Worm (Caenorhabditis elegans) whole organism, L1 larva: Measurements from ENCODE around the gene F13H10.5.

Source experiments
- C04F5.9 ChIP-seq: sonication (generic microtip); optimal IDR thresholded peaks from 2 replicates; lab custom pipeline; 2016; ENCODE audit warnings: missing genetic modification characterization, missing compliant biosample characterization
- C16A3.4 ChIP-seq: fragments of 150-350 bp; optimal IDR thresholded peaks from 2 replicates; lab custom pipeline; 2014; ENCODE audit warnings: missing biosample characterization, missing genetic modification characterization
- alr-1 ChIP-seq: fragments of 200-800 bp; sonication (Bioruptor generic); optimal IDR thresholded peaks from 2 replicates; lab custom pipeline; 2018; ENCODE audit warnings: borderline replicate concordance, mild to moderate bottlenecking, missing genetic modification characterization, missing compliant biosample characterization
- aly-2 ChIP-seq: fragments of 150-350 bp; optimal IDR thresholded peaks from 2 replicates; lab custom pipeline; 2014; ENCODE audit warnings: missing biosample characterization, missing genetic modification characterization
- blmp-1 ChIP-seq: fragments of 150-350 bp; optimal IDR thresholded peaks from 2 replicates; lab custom pipeline; 2014; ENCODE audit warnings: missing biosample characterization, missing genetic modification characterization
- ceh-82 ChIP-seq, 3 experiments: fragments of 150-350 bp in 1 of 3; sonication (generic microtip) in 2 of 3; optimal IDR thresholded peaks; 2 replicates each; lab custom pipeline; 2014 to 2017; ENCODE audit warnings: missing biosample characterization in 3 of 3, missing genetic modification characterization in 3 of 3
- ces-1 ChIP-seq: fragments of 150-350 bp; optimal IDR thresholded peaks from 2 replicates; lab custom pipeline; 2014; ENCODE audit warnings: missing biosample characterization, missing genetic modification reagents, missing genetic modification characterization
- dpl-1 ChIP-seq, 3 experiments: fragments of 150-350 bp in 2 of 3; sonication (generic microtip) in 1 of 3; optimal IDR thresholded peaks; 2 replicates each; lab custom pipeline; 2014 to 2017; ENCODE audit warnings: missing biosample characterization in 3 of 3, missing genetic modification characterization in 3 of 3, missing genetic modification reagents in 3 of 3
- dsc-1 ChIP-seq: sonication (generic microtip); optimal IDR thresholded peaks from 2 replicates; lab custom pipeline; 2016; ENCODE audit warnings: mild to moderate bottlenecking, missing genetic modification characterization, missing compliant biosample characterization
- efl-1 ChIP-seq, 4 experiments: fragments of 150-350 bp; optimal IDR thresholded peaks in 3 of 4; peaks in 1 of 4; 1 replicate in 1 of 4; 2 replicates in 3 of 4; lab custom pipeline; 2014; ENCODE audit warnings: missing biosample characterization in 2 of 4, missing genetic modification characterization in 2 of 4, missing genetic modification reagents in 2 of 4
- egl-13 ChIP-seq: sonication (generic microtip); optimal IDR thresholded peaks from 2 replicates; lab custom pipeline; 2016; ENCODE audit warnings: missing genotype, missing genetic modification reagents, missing genetic modification characterization, missing compliant biosample characterization
- elt-2 ChIP-seq: sonication (generic microtip); optimal IDR thresholded peaks from 2 replicates; lab custom pipeline; 2016; ENCODE audit warnings: missing genetic modification characterization, mild to moderate bottlenecking, inconsistent platforms, missing compliant biosample characterization, missing genetic modification reagents
- elt-3 ChIP-seq, 6 experiments: fragments of 150-350 bp in 1 of 6; sonication (generic microtip); optimal IDR thresholded peaks; 2 replicates each; lab custom pipeline; 2017 to 2018; ENCODE audit warnings: missing biosample characterization in 6 of 6, missing genetic modification characterization in 6 of 6, inconsistent platforms in 1 of 6
- hlh-4 ChIP-seq: sonication (generic microtip); optimal IDR thresholded peaks from 2 replicates; lab custom pipeline; 2016; ENCODE audit warnings: mild to moderate bottlenecking, missing genetic modification characterization, missing compliant biosample characterization
- hpl-2 ChIP-seq: fragments of 150-350 bp; optimal IDR thresholded peaks from 2 replicates; lab custom pipeline; 2014; ENCODE audit warnings: missing biosample characterization, missing genetic modification reagents, missing genetic modification characterization
- isw-1 ChIP-seq: fragments of 200-800 bp; sonication (Bioruptor generic); IDR thresholded peaks from 2 replicates; pipeline ENCODE4 v1.3.6; 2022; ENCODE audit warnings: missing genetic modification characterization, missing compliant biosample characterization
- lin-13 ChIP-seq: fragments of 150-350 bp; optimal IDR thresholded peaks from 2 replicates; lab custom pipeline; 2014; ENCODE audit warnings: missing biosample characterization, missing genetic modification reagents, missing genetic modification characterization
- lin-14 ChIP-seq: fragments of 200-800 bp; sonication (Bioruptor generic); optimal IDR thresholded peaks from 2 replicates; lab custom pipeline; 2018; ENCODE audit warnings: mild to moderate bottlenecking, missing genetic modification characterization, moderate library complexity, missing compliant biosample characterization
- lin-15B ChIP-seq: fragments of 150-350 bp; sonication (generic microtip); optimal IDR thresholded peaks from 3 replicates; lab custom pipeline; 2014; ENCODE audit warnings: missing biosample characterization, missing genetic modification characterization
- lin-35 ChIP-seq, 2 experiments: fragments of 150-350 bp; optimal IDR thresholded peaks; 2 replicates each; lab custom pipeline; 2014; ENCODE audit warnings: missing biosample characterization in 2 of 2, missing genetic modification characterization in 2 of 2, missing genetic modification reagents in 2 of 2
- lin-39 ChIP-seq: fragments of 150-350 bp; optimal IDR thresholded peaks from 2 replicates; lab custom pipeline; 2014; ENCODE audit warnings: missing biosample characterization, missing genetic modification reagents, missing genetic modification characterization
- lir-3 ChIP-seq: sonication (generic microtip); optimal IDR thresholded peaks from 2 replicates; lab custom pipeline; 2016; ENCODE audit warnings: mild to moderate bottlenecking, missing genetic modification characterization, moderate library complexity, missing compliant biosample characterization; ENCODE audit not compliant: poor library complexity
- lsy-2 ChIP-seq, 2 experiments: fragments of 150-350 bp; optimal IDR thresholded peaks; 2 replicates each; lab custom pipeline; 2014; ENCODE audit warnings: missing biosample characterization in 2 of 2, missing genetic modification characterization in 2 of 2
- mab-9 ChIP-seq: fragments of 200-800 bp; sonication (Bioruptor generic); IDR thresholded peaks from 2 replicates; pipeline ENCODE4 v1.3.6; 2022; ENCODE audit warnings: missing genetic modification reagents, missing genetic modification characterization, missing compliant biosample characterization
- mdl-1 ChIP-seq, 2 experiments: fragments of 150-350 bp; optimal IDR thresholded peaks; 2 replicates each; lab custom pipeline; 2014 to 2017; ENCODE audit warnings: missing biosample characterization in 2 of 2, missing genetic modification characterization in 2 of 2, inconsistent platforms in 1 of 2
- mef-2 ChIP-seq: fragments of 150-350 bp; optimal IDR thresholded peaks from 2 replicates; lab custom pipeline; 2014; ENCODE audit warnings: missing biosample characterization, missing genetic modification characterization
- mep-1 ChIP-seq: fragments of 150-350 bp; optimal IDR thresholded peaks from 2 replicates; lab custom pipeline; 2014; ENCODE audit warnings: missing biosample characterization, missing genetic modification characterization
- nhr-19 ChIP-seq: fragments of 200-800 bp; sonication (Bioruptor generic); conservative IDR thresholded peaks from 2 replicates; pipeline ENCODE4 v1.3.6; 2022; ENCODE audit warnings: missing genetic modification characterization, missing compliant biosample characterization
- nhr-20 ChIP-seq: sonication (generic microtip); optimal IDR thresholded peaks from 2 replicates; lab custom pipeline; 2016; ENCODE audit warnings: mild to moderate bottlenecking, missing genetic modification characterization, missing compliant biosample characterization
- nhr-28 ChIP-seq: fragments of 150-350 bp; optimal IDR thresholded peaks from 2 replicates; lab custom pipeline; 2014; ENCODE audit warnings: missing biosample characterization, missing genetic modification characterization
- nhr-47 ChIP-seq: sonication (generic microtip); optimal IDR thresholded peaks from 2 replicates; lab custom pipeline; 2016; ENCODE audit warnings: mild to moderate bottlenecking, missing genetic modification characterization, moderate library complexity, missing compliant biosample characterization
- nhr-71 ChIP-seq: sonication (generic microtip); optimal IDR thresholded peaks from 2 replicates; lab custom pipeline; 2016; ENCODE audit warnings: mild to moderate bottlenecking, missing genetic modification characterization, moderate library complexity, missing compliant biosample characterization
- nhr-77 ChIP-seq: fragments of 150-350 bp; optimal IDR thresholded peaks from 2 replicates; lab custom pipeline; 2014; ENCODE audit warnings: missing biosample characterization, missing genetic modification characterization
- nhr-84 ChIP-seq: sonication (generic microtip); optimal IDR thresholded peaks from 2 replicates; lab custom pipeline; 2017; ENCODE audit warnings: missing biosample characterization, missing genetic modification characterization
- nhr-85 ChIP-seq: sonication (generic microtip); peaks from one replicate; lab custom pipeline; 2016; ENCODE audit warnings: missing genetic modification characterization, inconsistent platforms, missing compliant biosample characterization
- nhr-90 ChIP-seq: sonication (generic microtip); optimal IDR thresholded peaks from 2 replicates; lab custom pipeline; 2016; ENCODE audit warnings: mild to moderate bottlenecking, missing genetic modification characterization, missing compliant biosample characterization; ENCODE audit not compliant: poor library complexity
- pag-3 ChIP-seq: sonication (generic microtip); optimal IDR thresholded peaks from 2 replicates; lab custom pipeline; 2017; ENCODE audit warnings: missing genetic modification characterization, mild to moderate bottlenecking, missing compliant biosample characterization, antibody characterized with exemption, borderline replicate concordance; ENCODE audit not compliant: insufficient read depth
- pax-3 ChIP-seq: fragments of 200-800 bp; sonication (Bioruptor generic); optimal IDR thresholded peaks from 2 replicates; lab custom pipeline; 2018; ENCODE audit warnings: mild to moderate bottlenecking, missing genetic modification characterization, moderate library complexity, missing compliant biosample characterization
- snpc-4 ChIP-seq: fragments of 150-350 bp; optimal IDR thresholded peaks from 2 replicates; lab custom pipeline; 2014; ENCODE audit warnings: missing biosample characterization, missing genetic modification characterization
- snu-23 ChIP-seq: sonication (generic microtip); optimal IDR thresholded peaks from 2 replicates; lab custom pipeline; 2016; ENCODE audit warnings: missing genetic modification characterization, missing compliant biosample characterization
- sox-4 ChIP-seq: sonication (generic microtip); optimal IDR thresholded peaks from 2 replicates; lab custom pipeline; 2016; ENCODE audit warnings: missing genetic modification characterization, missing compliant biosample characterization
- sptf-1 ChIP-seq: fragments of 150-350 bp; optimal IDR thresholded peaks from 2 replicates; lab custom pipeline; 2014; ENCODE audit warnings: missing biosample characterization, missing genetic modification characterization
- swsn-7 ChIP-seq: sonication (generic microtip); optimal IDR thresholded peaks from 2 replicates; lab custom pipeline; 2016; ENCODE audit warnings: missing genetic modification characterization, missing compliant biosample characterization
- tbx-2 ChIP-seq: sonication (generic microtip); optimal IDR thresholded peaks from 2 replicates; lab custom pipeline; 2016; ENCODE audit warnings: missing genetic modification characterization, missing compliant biosample characterization
- tlp-1 ChIP-seq: fragments of 150-350 bp; optimal IDR thresholded peaks from 2 replicates; lab custom pipeline; 2014; ENCODE audit warnings: missing biosample characterization, missing genetic modification characterization
- unc-98 ChIP-seq: fragments of 200-800 bp; sonication (Bioruptor generic); IDR thresholded peaks from 2 replicates; pipeline ENCODE4 v1.3.6; 2022; ENCODE audit warnings: missing genetic modification characterization, missing compliant biosample characterization
- vab-15 ChIP-seq: sonication (generic microtip); optimal IDR thresholded peaks from 2 replicates; lab custom pipeline; 2017; ENCODE audit warnings: missing genotype, mild to moderate bottlenecking, missing genetic modification characterization, missing compliant biosample characterization
- xbp-1 ChIP-seq: sonication (generic microtip); optimal IDR thresholded peaks from 2 replicates; lab custom pipeline; 2016; ENCODE audit warnings: missing genetic modification characterization, missing compliant biosample characterization
- zip-4 ChIP-seq: fragments of 200-800 bp; sonication (Bioruptor generic); optimal IDR thresholded peaks from 2 replicates; lab custom pipeline; 2018; ENCODE audit warnings: mild to moderate bottlenecking, missing genetic modification characterization, moderate library complexity, missing compliant biosample characterization
- ztf-4 ChIP-seq: fragments of 150-350 bp; optimal IDR thresholded peaks from 2 replicates; lab custom pipeline; 2014; ENCODE audit warnings: missing biosample characterization, missing genetic modification characterization

Gene F13H10.5

DNA sequence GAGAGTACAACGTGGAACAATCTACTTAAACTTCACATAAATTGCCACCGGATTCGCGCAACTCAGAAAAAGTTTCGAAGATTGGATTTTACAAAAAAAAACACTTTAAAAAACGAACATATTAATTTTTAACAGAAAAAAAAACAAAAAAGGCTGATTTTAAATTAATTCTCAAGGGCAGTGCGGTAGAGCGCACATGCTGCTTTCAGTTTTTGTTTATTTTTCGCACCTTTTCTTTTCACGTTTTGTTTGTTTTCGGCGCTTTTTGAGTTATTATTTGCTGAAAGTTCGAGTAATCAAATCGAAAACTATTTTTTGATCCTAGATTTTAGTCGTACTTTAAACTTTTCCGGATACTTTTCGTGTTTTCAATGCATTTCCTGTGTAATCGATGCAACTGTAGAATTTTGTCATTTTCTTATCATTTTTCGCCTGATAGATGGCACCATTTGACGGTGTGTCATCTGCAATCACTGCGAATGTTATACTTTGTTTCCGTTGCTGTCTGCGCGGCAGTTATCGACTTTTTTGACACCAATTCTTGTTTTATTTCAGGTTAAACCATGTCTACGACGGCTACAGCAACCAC, 29.3 kb downstream of the F13H10.5 start, which contains the start of gene F13H10.8:
TSS of gene F13H10.8 (plus strand) at position 556 of the 589 bp plus-strand sequence.
- no peak for TF ChIP-seq alr-1 (tag; lab: Kevin White, UChicago)
- TF ChIP-seq mdl-1 (tag; optimal IDR thresholded peaks at IDR 0.05; lab: Kevin White, UChicago), result peak in 1 of 2 experiments; percentile 1
- TF ChIP-seq C04F5.9 (tag; lab: Kevin White, UChicago), result no peak
- TF ChIP-seq lin-39, result no peak
- peak; percentile 1 for TF ChIP-seq nhr-77 (tag; lab: Kevin White, UChicago)
- TF ChIP-seq ceh-82 (tag; optimal IDR thresholded peaks at IDR 0.05; lab: Kevin White, UChicago), result peak in 1 of 3 experiments; percentile 21
- TF ChIP-seq dsc-1 (tag; lab: Kevin White, UChicago), result no peak
- peak; percentile 24 for TF ChIP-seq snpc-4 (tag; lab: Kevin White, UChicago)
- no peak for TF ChIP-seq hlh-4 (tag; lab: Kevin White, UChicago)
- peak; percentile 10 for TF ChIP-seq C16A3.4 (tag; lab: Kevin White, UChicago)
- TF ChIP-seq lir-3, result no peak
- TF ChIP-seq mab-9 (GFP tag; lab: Robert Waterston, UW), result no peak
- peak; percentile 68 for TF ChIP-seq lin-14 (GFP tag; lab: Kevin White, UChicago)
- TF ChIP-seq tlp-1 (tag; lab: Kevin White, UChicago), result no peak
- TF ChIP-seq isw-1 (GFP tag; lab: Robert Waterston, UW), result no peak
- peak; percentile 36 to 38 for TF ChIP-seq lin-35 (GFP tag; optimal IDR thresholded peaks at IDR 0.05; lab: Kevin White, UChicago)
- TF ChIP-seq nhr-47 (tag; lab: Kevin White, UChicago), result peak; percentile 24
- TF ChIP-seq sptf-1, result no peak
- TF ChIP-seq nhr-28 (tag; lab: Kevin White, UChicago), result no peak
- TF ChIP-seq efl-1 (optimal IDR thresholded peaks at IDR 0.05; lab: Kevin White, UChicago), result peak; percentile 24 to 26
- TF ChIP-seq efl-1 (GFP tag; optimal IDR thresholded peaks at IDR 0.05 in 1 of 2; lab: Kevin White, UChicago), result peak; percentile 31 to 40
- TF ChIP-seq hpl-2, result no peak
- no peak for TF ChIP-seq egl-13
- peak; percentile 31 for TF ChIP-seq xbp-1
- TF ChIP-seq elt-3 (tag; optimal IDR thresholded peaks at IDR 0.05; lab: Kevin White, UChicago), result no peak
- TF ChIP-seq nhr-71 (tag; lab: Kevin White, UChicago), result peak; percentile 40
- TF ChIP-seq tbx-2, result peak; percentile 60
- TF ChIP-seq pax-3 (tag; lab: Kevin White, UChicago), result no peak
- peak; percentile 41 for TF ChIP-seq blmp-1 (tag; lab: Kevin White, UChicago)
- no peak for TF ChIP-seq sox-4
- peak; percentile 26 for TF ChIP-seq elt-2 (tag; lab: Kevin White, UChicago)
- peak; percentile 31 for TF ChIP-seq snu-23 (GFP tag; lab: Kevin White, UChicago)
- TF ChIP-seq unc-98 (GFP tag; lab: Robert Waterston, UW), result no peak
- no peak for TF ChIP-seq lin-13 (GFP tag; lab: Kevin White, UChicago)
- TF ChIP-seq nhr-90 (tag; lab: Kevin White, UChicago), result no peak
- TF ChIP-seq nhr-19 (GFP tag; lab: Robert Waterston, UW), result no peak
- TF ChIP-seq pag-3 (tag; lab: Kevin White, UChicago), result peak; percentile 22
- TF ChIP-seq nhr-20 (tag; lab: Kevin White, UChicago), result peak; percentile 54
- peak; percentile 19 for TF ChIP-seq swsn-7
- TF ChIP-seq nhr-84, result no peak
- TF ChIP-seq lsy-2 (tag; optimal IDR thresholded peaks at IDR 0.05; lab: Kevin White, UChicago), result peak; percentile 9 to 50
- no peak for TF ChIP-seq zip-4 (GFP tag; lab: Kevin White, UChicago)
- no peak for TF ChIP-seq aly-2 (tag; lab: Kevin White, UChicago)
- peak; percentile 29 for TF ChIP-seq nhr-85
- no peak for TF ChIP-seq vab-15
- TF ChIP-seq ztf-4 (tag; lab: Kevin White, UChicago), result no peak
- TF ChIP-seq ces-1 (GFP tag; lab: Kevin White, UChicago), result no peak
- TF ChIP-seq mep-1 (tag; lab: Kevin White, UChicago), result peak; percentile 65
- TF ChIP-seq lin-15B (tag; lab: Kevin White, UChicago), result peak; percentile 18
- TF ChIP-seq mef-2 (tag; lab: Kevin White, UChicago), result no peak
- peak; percentile 19 to 48 (median 20) for TF ChIP-seq dpl-1 (GFP tag; optimal IDR thresholded peaks at IDR 0.05; lab: Kevin White, UChicago)
- TF ChIP-seq, all 84 proteins: peak for 23
